Worm (Caenorhabditis elegans): ENCODE data around the gene T15B12.1.
A peak's percentile ranks its signal among the peaks of the same experiment; 100 is the strongest.

The T15B12.1 gene

ce11 chrIII:5248706-5249105 is 39.3 kb upstream of the T15B12.1 start:
- TF ChIP-seq C04F5.9 (tag; optimal IDR thresholded peaks at IDR 0.05) (no peak), dsc-1 (tag; optimal IDR thresholded peaks at IDR 0.05) (peak; percentile 48), unc-98 (GFP tag; IDR thresholded peaks at IDR 0.05) (no peak), ets-5 (GFP tag; IDR thresholded peaks at IDR 0.05) (no peak), tbx-2 (tag; optimal IDR thresholded peaks at IDR 0.05) (no peak), sox-4 (tag; optimal IDR thresholded peaks at IDR 0.05) (no peak), aha-1 (tag; optimal IDR thresholded peaks at IDR 0.05) (no peak), hpl-2 (GFP tag; optimal IDR thresholded peaks at IDR 0.05) (no peak), hlh-17 (GFP tag; optimal IDR thresholded peaks at IDR 0.05; ENCODE audit: borderline replicate concordance) (no peak), skn-1 (tag; optimal IDR thresholded peaks at IDR 0.05) (no peak), zag-1 (tag; optimal IDR thresholded peaks at IDR 0.05) (no peak), pqm-1 (tag; optimal IDR thresholded peaks at IDR 0.05) (no peak), nhr-84 (tag; optimal IDR thresholded peaks at IDR 0.05) (no peak), ceh-82 (tag; optimal IDR thresholded peaks at IDR 0.05) (no peak), rnt-1 (tag; optimal IDR thresholded peaks at IDR 0.05) (no peak), efl-1 (optimal IDR thresholded peaks at IDR 0.05) (no peak), efl-1 (GFP tag; optimal IDR thresholded peaks at IDR 0.05 in 1 of 2) (peak in 1 of 2 experiments; percentile 29), mdl-1 (tag; optimal IDR thresholded peaks at IDR 0.05) (no peak)

- no peak for TF ChIP-seq efl-1 (optimal IDR thresholded peaks at IDR 0.05)
- peak; percentile 2 to 81 for TF ChIP-seq efl-1 (GFP tag; optimal IDR thresholded peaks at IDR 0.05 in 1 of 2)
- no peak for TF ChIP-seq Y116A8C.19 (tag; optimal IDR thresholded peaks at IDR 0.05; ENCODE audit: borderline replicate concordance)
- TF ChIP-seq dpl-1 (GFP tag; optimal IDR thresholded peaks at IDR 0.05): peak in 1 of 3 experiments; percentile 14
- TF ChIP-seq grh-1 (GFP tag; IDR thresholded peaks at IDR 0.05): no peak
- no peak for TF ChIP-seq pax-3 (tag; optimal IDR thresholded peaks at IDR 0.05)
- peak; percentile 3 to 11 for TF ChIP-seq lin-35 (GFP tag; optimal IDR thresholded peaks at IDR 0.05)
Observed at ce11 chrIII:5254108-5254507, 33.9 kb upstream of the T15B12.1 start, which contains the start of the genes sumv-1 and gop-1. Gene sumv-1, minus strand, starts transcription at chrIII:5254187. Gene gop-1, plus strand, starts transcription at chrIII:5254438.

ce11 chrIII:5258918-5259317 is 29.1 kb upstream of the T15B12.1 start, which contains the start of gene gop-2:
Gene gop-2, plus strand, starts transcription at chrIII:5259023.
- TF ChIP-seq xbp-1 (tag; optimal IDR thresholded peaks at IDR 0.05): no peak
- TF ChIP-seq alr-1 (tag; optimal IDR thresholded peaks at IDR 0.05; ENCODE audit: borderline replicate concordance): no peak
- TF ChIP-seq lin-13 (GFP tag; optimal IDR thresholded peaks at IDR 0.05): no peak
- no peak for TF ChIP-seq ces-1 (GFP tag; optimal IDR thresholded peaks at IDR 0.05)
- TF ChIP-seq isw-1 (GFP tag; IDR thresholded peaks at IDR 0.05): no peak
- no peak for TF ChIP-seq unc-98 (GFP tag; IDR thresholded peaks at IDR 0.05)
- no peak for TF ChIP-seq nhr-84 (tag; optimal IDR thresholded peaks at IDR 0.05)
- TF ChIP-seq unc-130 (tag; optimal IDR thresholded peaks at IDR 0.05): no peak
- no peak for TF ChIP-seq tbx-2 (tag; optimal IDR thresholded peaks at IDR 0.05)
- TF ChIP-seq ceh-8 (GFP tag; optimal IDR thresholded peaks at IDR 0.05): no peak
- TF ChIP-seq aha-1 (tag; optimal IDR thresholded peaks at IDR 0.05): no peak
- no peak for TF ChIP-seq nhr-85 (tag)
- TF ChIP-seq efl-3 (GFP tag; optimal IDR thresholded peaks at IDR 0.05): no peak
- TF ChIP-seq vab-15 (tag; optimal IDR thresholded peaks at IDR 0.05): no peak
- TF ChIP-seq lin-15B (tag; optimal IDR thresholded peaks at IDR 0.05): no peak
- no peak for TF ChIP-seq nhr-90 (tag; optimal IDR thresholded peaks at IDR 0.05; ENCODE audit: poor library complexity)

- no peak for TF ChIP-seq Y116A8C.19 (tag; optimal IDR thresholded peaks at IDR 0.05; ENCODE audit: borderline replicate concordance)
- no peak for TF ChIP-seq mef-2 (tag; optimal IDR thresholded peaks at IDR 0.05)
- no peak for TF ChIP-seq nhr-19 (GFP tag; conservative IDR thresholded peaks at IDR 0.05)
- no peak for TF ChIP-seq unc-86 (tag; optimal IDR thresholded peaks at IDR 0.05)
- no peak for TF ChIP-seq sup-37 (GFP tag; optimal IDR thresholded peaks at IDR 0.05)
- TF ChIP-seq grh-1 (GFP tag; IDR thresholded peaks at IDR 0.05): no peak
- TF ChIP-seq ztf-4 (tag; optimal IDR thresholded peaks at IDR 0.05): no peak
Observed at ce11 chrIII:5260394-5260793, 27.6 kb upstream of the T15B12.1 start, which contains the start of gene gop-3. Gene gop-3, plus strand, starts transcription at chrIII:5260694.
